Worm (Caenorhabditis elegans) whole organism, L2 larva: ENCODE data around the gene K10H10.5.
A peak's percentile ranks its signal among the peaks of the same experiment; 100 is the strongest.

Experiments used
- C34F6.9 ChIP-seq: fragments of 150-350 bp; optimal IDR thresholded peaks from 2 replicates; lab custom pipeline; 2014; ENCODE audit warnings: missing biosample characterization, missing genetic modification characterization
- F13H6.1 ChIP-seq: sonication (generic microtip); optimal IDR thresholded peaks from 2 replicates; lab custom pipeline; 2016; ENCODE audit warnings: missing genetic modification characterization, missing compliant biosample characterization
- R02D3.7 ChIP-seq: fragments of 150-350 bp; optimal IDR thresholded peaks from 2 replicates; lab custom pipeline; 2014; ENCODE audit warnings: missing biosample characterization, missing genetic modification characterization
- Y55F3AM.14 ChIP-seq: fragments of 200-800 bp; sonication (Bioruptor generic); optimal IDR thresholded peaks from 2 replicates; lab custom pipeline; 2018; ENCODE audit warnings: mild to moderate bottlenecking, missing genetic modification characterization, missing compliant biosample characterization
- ZK546.5 ChIP-seq: sonication (generic microtip); optimal IDR thresholded peaks from 2 replicates; lab custom pipeline; 2017; ENCODE audit warnings: missing biosample characterization, missing genetic modification characterization
- alr-1 ChIP-seq: fragments of 150-350 bp; optimal IDR thresholded peaks from 2 replicates; lab custom pipeline; 2014; ENCODE audit warnings: missing biosample characterization, missing genetic modification characterization
- aly-2 ChIP-seq: fragments of 150-350 bp; optimal IDR thresholded peaks from 2 replicates; lab custom pipeline; 2014; ENCODE audit warnings: missing biosample characterization, missing genetic modification characterization
- ama-1 ChIP-seq: fragments of 150-350 bp; optimal IDR thresholded peaks from 2 replicates; lab custom pipeline; 2018; ENCODE audit warnings: inconsistent platforms
- blmp-1 ChIP-seq: sonication (generic microtip); optimal IDR thresholded peaks from 2 replicates; lab custom pipeline; 2017; ENCODE audit warnings: missing genetic modification characterization, mild to moderate bottlenecking, missing compliant biosample characterization, antibody characterized with exemption, moderate library complexity; ENCODE audit not compliant: insufficient read depth
- ceh-16 ChIP-seq: fragments of 150-350 bp; optimal IDR thresholded peaks from 2 replicates; lab custom pipeline; 2014; ENCODE audit warnings: missing biosample characterization, missing genetic modification characterization
- ceh-82 ChIP-seq: fragments of 150-350 bp; optimal IDR thresholded peaks from 2 replicates; lab custom pipeline; 2014; ENCODE audit warnings: missing biosample characterization, missing genetic modification characterization
- crh-2 ChIP-seq: sonication (generic microtip); optimal IDR thresholded peaks from 2 replicates; lab custom pipeline; 2017; ENCODE audit warnings: missing biosample characterization, missing genetic modification characterization
- dmd-4 ChIP-seq: sonication (generic microtip); optimal IDR thresholded peaks from 2 replicates; lab custom pipeline; 2017; ENCODE audit warnings: missing biosample characterization, missing genetic modification characterization
- egl-27 ChIP-seq: sonication (generic microtip); optimal IDR thresholded peaks from 3 replicates; lab custom pipeline; 2017; ENCODE audit warnings: missing biosample characterization, missing genetic modification reagents, missing genetic modification characterization
- elt-1 ChIP-seq: fragments of 150-350 bp; optimal IDR thresholded peaks from 2 replicates; lab custom pipeline; 2014; ENCODE audit warnings: missing biosample characterization, missing genetic modification characterization
- elt-3 ChIP-seq: sonication (generic microtip); optimal IDR thresholded peaks from 2 replicates; lab custom pipeline; 2017; ENCODE audit warnings: missing biosample characterization, missing genetic modification characterization
- fos-1 ChIP-seq: fragments of 150-350 bp; optimal IDR thresholded peaks from 2 replicates; lab custom pipeline; 2014; ENCODE audit warnings: missing biosample characterization, missing genetic modification characterization
- gmeb-1 ChIP-seq: fragments of 150-350 bp; optimal IDR thresholded peaks from 2 replicates; lab custom pipeline; 2014; ENCODE audit warnings: missing biosample characterization, missing genetic modification characterization
- lin-11 ChIP-seq: fragments of 150-350 bp; sonication (generic microtip); optimal IDR thresholded peaks from 2 replicates; lab custom pipeline; 2014; ENCODE audit warnings: missing biosample characterization, missing genetic modification characterization, inconsistent platforms, mixed read lengths
- lin-13 ChIP-seq: fragments of 150-350 bp; optimal IDR thresholded peaks from 2 replicates; lab custom pipeline; 2014; ENCODE audit warnings: missing biosample characterization, missing genetic modification reagents, missing genetic modification characterization
- lin-39 ChIP-seq: fragments of 150-350 bp; optimal IDR thresholded peaks from 2 replicates; lab custom pipeline; 2014; ENCODE audit warnings: missing biosample characterization, missing genetic modification reagents, missing genetic modification characterization
- lsy-2 ChIP-seq, 2 experiments: fragments of 150-350 bp in 1 of 2; sonication (generic microtip) in 1 of 2; optimal IDR thresholded peaks; 2 replicates each; lab custom pipeline; 2014 to 2017; ENCODE audit warnings: missing biosample characterization in 2 of 2, missing genetic modification characterization in 2 of 2
- mab-5 ChIP-seq: fragments of 150-350 bp; optimal IDR thresholded peaks from 2 replicates; lab custom pipeline; 2014; ENCODE audit warnings: missing biosample characterization, missing genetic modification characterization
- mbf-1 ChIP-seq: sonication (generic microtip); optimal IDR thresholded peaks from 2 replicates; lab custom pipeline; 2017; ENCODE audit warnings: missing biosample characterization, missing genetic modification characterization
- mdl-1 ChIP-seq, 2 experiments: fragments of 150-350 bp in 1 of 2; sonication (generic microtip) in 1 of 2; optimal IDR thresholded peaks; 2 replicates each; lab custom pipeline; 2017; ENCODE audit warnings: missing biosample characterization in 2 of 2, missing genetic modification characterization in 2 of 2
- nhr-10 ChIP-seq: sonication (generic microtip); optimal IDR thresholded peaks from 2 replicates; lab custom pipeline; 2017; ENCODE audit warnings: missing biosample characterization, missing genetic modification characterization
- nhr-11 ChIP-seq: fragments of 150-350 bp; optimal IDR thresholded peaks from 2 replicates; lab custom pipeline; 2014; ENCODE audit warnings: missing biosample characterization, missing genetic modification characterization
- nhr-12 ChIP-seq: fragments of 150-350 bp; optimal IDR thresholded peaks from 2 replicates; lab custom pipeline; 2014; ENCODE audit warnings: missing biosample characterization, missing genetic modification characterization
- nhr-129 ChIP-seq: fragments of 150-350 bp; optimal IDR thresholded peaks from 2 replicates; lab custom pipeline; 2014; ENCODE audit warnings: missing biosample characterization, missing genetic modification characterization
- nhr-21 ChIP-seq: fragments of 150-350 bp; optimal IDR thresholded peaks from 2 replicates; lab custom pipeline; 2014; ENCODE audit warnings: missing biosample characterization, missing genetic modification characterization
- nhr-23 ChIP-seq: fragments of 150-350 bp; optimal IDR thresholded peaks from 2 replicates; lab custom pipeline; 2014; ENCODE audit warnings: missing biosample characterization, missing genetic modification reagents, missing genetic modification characterization
- nhr-237 ChIP-seq: fragments of 150-350 bp; optimal IDR thresholded peaks from 2 replicates; lab custom pipeline; 2014; ENCODE audit warnings: missing biosample characterization, missing genetic modification characterization
- nhr-25 ChIP-seq: fragments of 150-350 bp; sonication (generic microtip); optimal IDR thresholded peaks from 3 replicates; lab custom pipeline; 2014; ENCODE audit warnings: missing biosample characterization, missing genetic modification characterization
- nhr-6 ChIP-seq: fragments of 150-350 bp; optimal IDR thresholded peaks from 2 replicates; lab custom pipeline; 2014; ENCODE audit warnings: missing biosample characterization, missing genetic modification characterization
- nhr-77 ChIP-seq: fragments of 150-350 bp; optimal IDR thresholded peaks from 2 replicates; lab custom pipeline; 2014; ENCODE audit warnings: missing biosample characterization, missing genetic modification characterization
- peb-1 ChIP-seq: fragments of 150-350 bp; optimal IDR thresholded peaks from 2 replicates; lab custom pipeline; 2014; ENCODE audit warnings: missing biosample characterization, missing genetic modification characterization
- sem-4 ChIP-seq: fragments of 150-350 bp; optimal IDR thresholded peaks from 2 replicates; lab custom pipeline; 2014; ENCODE audit warnings: missing biosample characterization, missing genetic modification reagents, missing genetic modification characterization
- skn-1 ChIP-seq: sonication (generic microtip); optimal IDR thresholded peaks from 2 replicates; lab custom pipeline; 2017; ENCODE audit warnings: missing biosample characterization, missing genetic modification characterization
- sma-3 ChIP-seq: sonication (generic microtip); optimal IDR thresholded peaks from 2 replicates; lab custom pipeline; 2016; ENCODE audit warnings: missing genetic modification reagents, missing genetic modification characterization, missing compliant biosample characterization
- sma-9 ChIP-seq, 2 experiments: fragments of 150-350 bp in 1 of 2; sonication (generic microtip) in 1 of 2; optimal IDR thresholded peaks; 2 replicates each; lab custom pipeline; 2014 to 2016; ENCODE audit warnings: missing genetic modification characterization in 2 of 2, mild to moderate bottlenecking in 1 of 2, missing biosample characterization in 1 of 2, missing compliant biosample characterization in 1 of 2, missing genetic modification reagents in 1 of 2, moderate library complexity in 1 of 2
- snpc-4 ChIP-seq: fragments of 150-350 bp; optimal IDR thresholded peaks from 2 replicates; lab custom pipeline; 2014; ENCODE audit warnings: missing biosample characterization, missing genetic modification characterization
- unc-39 ChIP-seq: fragments of 150-350 bp; optimal IDR thresholded peaks from 2 replicates; lab custom pipeline; 2014; ENCODE audit warnings: missing biosample characterization, missing genetic modification characterization
- unc-55 ChIP-seq: fragments of 150-350 bp; sonication (generic microtip); optimal IDR thresholded peaks from 3 replicates; lab custom pipeline; 2014; ENCODE audit warnings: missing biosample characterization, missing genetic modification reagents, missing genetic modification characterization
- unc-62 ChIP-seq: fragments of 150-350 bp; optimal IDR thresholded peaks from 2 replicates; lab custom pipeline; 2014; ENCODE audit warnings: missing biosample characterization, missing genetic modification reagents, missing genetic modification characterization
- zag-1 ChIP-seq: fragments of 150-350 bp; optimal IDR thresholded peaks from 2 replicates; lab custom pipeline; 2014; ENCODE audit warnings: missing biosample characterization, missing genetic modification characterization
- ztf-1 ChIP-seq: fragments of 200-800 bp; sonication (Bioruptor generic); conservative IDR thresholded peaks from 2 replicates; pipeline ENCODE4 v1.3.6; 2022; ENCODE audit warnings: missing genetic modification characterization, missing compliant biosample characterization
- ztf-11 ChIP-seq: sonication (generic microtip); optimal IDR thresholded peaks from 2 replicates; lab custom pipeline; 2017; ENCODE audit warnings: missing biosample characterization, missing genetic modification characterization
- ztf-4 ChIP-seq: fragments of 150-350 bp; optimal IDR thresholded peaks from 2 replicates; lab custom pipeline; 2014; ENCODE audit warnings: missing biosample characterization, missing genetic modification characterization

Gene K10H10.5

DNA sequence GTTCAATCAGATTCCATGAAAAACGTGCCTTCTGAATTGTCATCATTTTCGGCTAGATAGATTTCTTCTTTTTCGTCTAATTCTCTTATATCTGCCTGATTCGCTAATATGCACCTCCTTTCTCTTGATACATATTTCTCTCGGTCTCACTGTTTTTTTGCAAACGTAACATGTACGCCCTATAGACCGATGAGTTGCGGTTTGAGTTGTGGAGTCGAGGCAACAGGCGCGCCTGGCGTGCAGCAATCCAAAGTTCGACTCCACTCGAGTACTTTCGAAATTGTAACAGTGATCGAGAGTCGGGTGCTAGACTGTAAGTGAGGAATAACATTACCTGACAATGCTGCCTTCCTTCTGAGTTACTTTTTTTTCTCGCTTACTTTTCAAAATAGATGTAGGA lies 4.7 kb upstream of the K10H10.5 start:
- TF ChIP-seq sma-9 (GFP tag; optimal IDR thresholded peaks at IDR 0.05; lab: Kevin White, UChicago): peak; percentile 78
- TF ChIP-seq sma-9 (tag; optimal IDR thresholded peaks at IDR 0.05; lab: Kevin White, UChicago): no peak
- no peak for TF ChIP-seq elt-1 (tag; lab: Kevin White, UChicago)
- peak; percentile 86 for TF ChIP-seq nhr-129 (tag; lab: Kevin White, UChicago)
- TF ChIP-seq nhr-25 (tag; lab: Kevin White, UChicago): peak; percentile 64
- TF ChIP-seq mab-5 (tag; lab: Kevin White, UChicago): no peak
- peak; percentile 84 for TF ChIP-seq nhr-77 (tag; lab: Kevin White, UChicago)
- peak; percentile 62 to 72 for TF ChIP-seq lsy-2 (tag; optimal IDR thresholded peaks at IDR 0.05; lab: Kevin White, UChicago)
- TF ChIP-seq crh-2: peak; percentile 88
- TF ChIP-seq R02D3.7: no peak
- peak; percentile 93 for TF ChIP-seq nhr-21 (tag; lab: Kevin White, UChicago)
- no peak for TF ChIP-seq ztf-1 (GFP tag; lab: Robert Waterston, UW)
- TF ChIP-seq Y55F3AM.14 (GFP tag; lab: Kevin White, UChicago): peak; percentile 62
- peak; percentile 72 for TF ChIP-seq gmeb-1
- no peak for TF ChIP-seq nhr-11 (tag; lab: Kevin White, UChicago)
- TF ChIP-seq zag-1: no peak
- TF ChIP-seq aly-2 (tag; lab: Kevin White, UChicago): no peak
- TF ChIP-seq ama-1: no peak
- TF ChIP-seq nhr-23 (tag; lab: Kevin White, UChicago): peak; percentile 53
- no peak for TF ChIP-seq elt-3 (tag; lab: Kevin White, UChicago)
- peak; percentile 66 for TF ChIP-seq unc-55 (GFP tag; lab: Kevin White, UChicago)
- TF ChIP-seq mdl-1 (tag; optimal IDR thresholded peaks at IDR 0.05; lab: Kevin White, UChicago): peak in 1 of 2 experiments; percentile 60
- TF ChIP-seq nhr-237 (tag; lab: Kevin White, UChicago): no peak
- no peak for TF ChIP-seq unc-62 (GFP tag; lab: Kevin White, UChicago)
- TF ChIP-seq lin-13 (GFP tag; lab: Kevin White, UChicago): peak; percentile 76
- no peak for TF ChIP-seq nhr-12 (tag; lab: Kevin White, UChicago)
- peak; percentile 70 for TF ChIP-seq F13H6.1 (tag; lab: Kevin White, UChicago)
- TF ChIP-seq peb-1 (tag; lab: Kevin White, UChicago): no peak
- TF ChIP-seq mbf-1 (tag; lab: Kevin White, UChicago): peak; percentile 21
- peak; percentile 61 for TF ChIP-seq C34F6.9
- no peak for TF ChIP-seq nhr-6
- no peak for TF ChIP-seq alr-1 (tag; lab: Kevin White, UChicago)
- TF ChIP-seq fos-1 (tag; lab: Kevin White, UChicago): peak; percentile 74
- no peak for TF ChIP-seq ceh-82 (tag; lab: Kevin White, UChicago)
- peak; percentile 91 for TF ChIP-seq sma-3 (GFP tag; lab: Kevin White, UChicago)
- no peak for TF ChIP-seq nhr-10 (tag; lab: Kevin White, UChicago)
- peak; percentile 65 for TF ChIP-seq ztf-4 (tag; lab: Kevin White, UChicago)
- TF ChIP-seq skn-1: peak; percentile 14
- peak; percentile 54 for TF ChIP-seq egl-27 (tag; lab: Kevin White, UChicago)
- peak; percentile 46 for TF ChIP-seq lin-11 (tag; lab: Kevin White, UChicago)
- TF ChIP-seq ceh-16: peak; percentile 72
- no peak for TF ChIP-seq ZK546.5 (tag; lab: Kevin White, UChicago)
- TF ChIP-seq snpc-4: peak; percentile 81
- no peak for TF ChIP-seq lin-39 (tag; lab: Kevin White, UChicago)
- TF ChIP-seq blmp-1 (tag; lab: Kevin White, UChicago): peak; percentile 54
- no peak for TF ChIP-seq dmd-4 (tag; lab: Kevin White, UChicago)
- no peak for TF ChIP-seq ztf-11
- TF ChIP-seq unc-39 (tag; lab: Kevin White, UChicago): no peak
- no peak for TF ChIP-seq sem-4 (tag; lab: Kevin White, UChicago)
